Fruit fly (Drosophila melanogaster): ENCODE results near the gene cDIP.

cDIP gene

DNA sequence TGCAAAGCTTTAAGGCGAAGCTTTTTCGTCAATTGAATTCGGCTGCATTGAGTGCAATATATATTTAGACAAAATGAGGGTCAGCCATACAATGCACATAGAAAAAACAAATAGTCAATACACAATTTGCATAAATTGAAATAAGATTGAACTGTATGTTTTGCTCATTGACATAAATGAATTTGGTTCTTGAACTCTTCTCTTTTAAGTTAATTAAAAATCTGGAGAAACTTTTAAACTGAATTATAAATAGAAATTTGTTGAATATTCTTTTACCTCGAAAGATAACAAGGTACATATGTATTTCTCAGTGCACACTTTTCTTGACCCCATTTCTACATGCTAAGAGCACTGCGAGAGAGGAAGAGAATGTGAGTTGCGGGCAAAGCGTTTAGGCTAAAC, 45.4 kb upstream of the cDIP start (continued):
- TF ChIP-seq Drgx (GFP tag; IDR thresholded peaks at IDR 0.05) (no peak; the same call in 1 of the 2 replicates), Ets65A (GFP tag) (peak; percentile 75), chif (GFP tag; optimal IDR thresholded peaks at IDR 0.05) (no peak), chn (GFP tag; optimal IDR thresholded peaks at IDR 0.05) (no peak), wdn (GFP tag; IDR thresholded peaks at IDR 0.05) (no peak), fd102C (GFP tag; optimal IDR thresholded peaks at IDR 0.05) (no peak), tx (GFP tag; optimal IDR thresholded peaks at IDR 0.05) (no peak), CG13424 (tag; optimal IDR thresholded peaks at IDR 0.05) (peak; percentile 52), CG2678 (tag; optimal IDR thresholded peaks at IDR 0.05) (peak; percentile 44), Poxn (GFP tag; IDR thresholded peaks at IDR 0.05) (no peak), CG17359 (tag; optimal IDR thresholded peaks at IDR 0.05) (peak; percentile 52), Gug (GFP tag; IDR thresholded peaks at IDR 0.05) (no peak), Hr51 (GFP tag; optimal IDR thresholded peaks at IDR 0.05) (peak in 1 of 2 experiments; percentile 50), CG7786 (GFP tag; optimal IDR thresholded peaks at IDR 0.05) (no peak), odd (GFP tag; optimal IDR thresholded peaks at IDR 0.05) (peak; percentile 30), CG32772 (GFP tag; IDR thresholded peaks at IDR 0.05) (peak; percentile 24; the same call in 1 of the 2 replicates), CG14441 (GFP tag; IDR thresholded peaks at IDR 0.05) (no peak), CG30403 (GFP tag; optimal IDR thresholded peaks at IDR 0.05) (peak; percentile 44), so (GFP tag; IDR thresholded peaks at IDR 0.05) (no peak; the same call in 2 of the 3 replicates), z (GFP tag; IDR thresholded peaks at IDR 0.05) (no peak), dm (GFP tag; optimal IDR thresholded peaks at IDR 0.05) (no peak), danr (GFP tag; IDR thresholded peaks at IDR 0.05) (no peak), dysf (GFP tag; IDR thresholded peaks at IDR 0.05) (peak; percentile 5; the same call in 1 of the 3 replicates), CG5180 (GFP tag; optimal IDR thresholded peaks at IDR 0.05) (no peak), bowl (GFP tag; IDR thresholded peaks at IDR 0.05) (no peak), onecut (GFP tag; IDR thresholded peaks at IDR 0.05) (no peak), CG11504 (tag; optimal IDR thresholded peaks at IDR 0.05) (peak; percentile 66), Scr (GFP tag; IDR thresholded peaks at IDR 0.05; ENCODE audit: partially characterized antibody) (no peak), sima (GFP tag; optimal IDR thresholded peaks at IDR 0.05) (no peak), lab (GFP tag; optimal IDR thresholded peaks at IDR 0.05) (no peak), Hr3 (GFP tag; optimal IDR thresholded peaks at IDR 0.05) (peak; percentile 72), CG9609 (GFP tag; optimal IDR thresholded peaks at IDR 0.05) (no peak), fd64A (GFP tag; optimal IDR thresholded peaks at IDR 0.05) (no peak), jigr1 (GFP tag; IDR thresholded peaks at IDR 0.05) (no peak), CG9797 (GFP tag; optimal IDR thresholded peaks at IDR 0.05) (no peak), lbe (GFP tag; optimal IDR thresholded peaks at IDR 0.05) (no peak), D19A (tag; optimal IDR thresholded peaks at IDR 0.05) (peak; percentile 44), CkIIα-i1 (GFP tag; IDR thresholded peaks at IDR 0.05) (no peak), hkb (optimal IDR thresholded peaks at IDR 0.05) (no peak), hkb (GFP tag; IDR thresholded peaks at IDR 0.05) (no peak), toy (GFP tag; IDR thresholded peaks at IDR 0.05) (no peak), sens (GFP tag) (peak; percentile 82), dmrt99B (tag; optimal IDR thresholded peaks at IDR 0.05) (peak; percentile 62), CG33557 (GFP tag; optimal IDR thresholded peaks at IDR 0.05) (no peak), E2f2 (GFP tag; IDR thresholded peaks at IDR 0.05) (0 out of 2 replicates have a peak, but pooled peaks have one; percentile 11), Neu2 (GFP tag; optimal IDR thresholded peaks at IDR 0.05; ENCODE audit: borderline replicate concordance) (no peak), Trl (optimal IDR thresholded peaks at IDR 0.05) (peak; percentile 24 to 45), Trl (GFP tag; optimal IDR thresholded peaks at IDR 0.05) (no peak), Side (GFP tag; optimal IDR thresholded peaks at IDR 0.05) (no peak), CG14860 (GFP tag; IDR thresholded peaks at IDR 0.05; ENCODE audit: partially characterized antibody) (no peak), bbx (GFP tag; IDR thresholded peaks at IDR 0.05; ENCODE audit: partially characterized antibody) (no peak), CG2712 (tag; optimal IDR thresholded peaks at IDR 0.05) (peak; percentile 62)

Measured in whole organism, embryonic.